Worm (Caenorhabditis elegans) whole organism, young adult: Measurements from ENCODE around the gene ced-6.

Experiments
- B0261.1 ChIP-seq: sonication (generic microtip); optimal IDR thresholded peaks from 2 replicates; lab custom pipeline; 2016; ENCODE audit warnings: mild to moderate bottlenecking, missing genetic modification characterization, moderate library complexity, missing compliant biosample characterization
- F22D6.2 ChIP-seq: sonication (generic microtip); optimal IDR thresholded peaks from 2 replicates; lab custom pipeline; 2016; ENCODE audit warnings: mild to moderate bottlenecking, missing genetic modification characterization, missing compliant biosample characterization
- F37B4.10 ChIP-seq: fragments of 200-800 bp; sonication (Bioruptor generic); IDR thresholded peaks from 2 replicates; pipeline ENCODE4 v1.3.6; 2022; ENCODE audit warnings: missing genetic modification characterization, missing compliant biosample characterization
- F52B5.7 ChIP-seq: sonication (generic microtip); optimal IDR thresholded peaks from 2 replicates; lab custom pipeline; 2016; ENCODE audit warnings: mild to moderate bottlenecking, missing genetic modification characterization, missing compliant biosample characterization
- F55B11.4 ChIP-seq: sonication (generic microtip); optimal IDR thresholded peaks from 2 replicates; lab custom pipeline; 2016; ENCODE audit warnings: missing compliant biosample characterization, missing genetic modification characterization, borderline replicate concordance; ENCODE audit not compliant: insufficient read depth
- K11D2.4 ChIP-seq: fragments of 200-800 bp; sonication (Bioruptor generic); IDR thresholded peaks from 2 replicates; pipeline ENCODE4 v1.3.6; 2022; ENCODE audit warnings: missing genetic modification reagents, missing genetic modification characterization, missing compliant biosample characterization
- K12H6.12 ChIP-seq: fragments of 200-800 bp; sonication (Bioruptor generic); optimal IDR thresholded peaks from 2 replicates; lab custom pipeline; 2018; ENCODE audit warnings: mild to moderate bottlenecking, missing genetic modification characterization, missing compliant biosample characterization
- T26A5.8 ChIP-seq: sonication (generic microtip); optimal IDR thresholded peaks from 2 replicates; lab custom pipeline; 2016; ENCODE audit warnings: missing genetic modification characterization, missing compliant biosample characterization
- Y53G8AR.9 ChIP-seq: fragments of 200-800 bp; sonication (Bioruptor generic); conservative IDR thresholded peaks from 2 replicates; pipeline ENCODE4 v1.3.6; 2022; ENCODE audit warnings: missing genetic modification reagents, missing genetic modification characterization, missing compliant biosample characterization
- Y79H2A.3 ChIP-seq: fragments of 200-800 bp; sonication (Bioruptor generic); conservative IDR thresholded peaks from 2 replicates; pipeline ENCODE4 v1.3.6; 2022; ENCODE audit warnings: missing genetic modification reagents, missing genetic modification characterization, missing compliant biosample characterization
- aptf-2 ChIP-seq: fragments of 200-800 bp; sonication (Bioruptor generic); conservative IDR thresholded peaks from 2 replicates; pipeline ENCODE4 v1.3.6; 2022; ENCODE audit warnings: missing genetic modification reagents, missing genetic modification characterization, missing compliant biosample characterization
- aptf-3 ChIP-seq: fragments of 200-800 bp; sonication (Bioruptor generic); IDR thresholded peaks from 2 replicates; pipeline ENCODE4 v1.3.6; 2022; ENCODE audit warnings: missing genetic modification characterization, missing compliant biosample characterization
- atf-7 ChIP-seq: sonication (generic microtip); optimal IDR thresholded peaks from 2 replicates; lab custom pipeline; 2017; ENCODE audit warnings: mild to moderate bottlenecking, missing genetic modification characterization, missing compliant biosample characterization
- attf-5 ChIP-seq: fragments of 200-800 bp; sonication (Bioruptor generic); optimal IDR thresholded peaks from 2 replicates; lab custom pipeline; 2018; ENCODE audit warnings: mild to moderate bottlenecking, missing genetic modification characterization, missing compliant biosample characterization
- attf-6 ChIP-seq: fragments of 200-800 bp; sonication (Bioruptor generic); IDR thresholded peaks from 2 replicates; pipeline ENCODE4 v1.3.6; 2022; ENCODE audit warnings: missing genetic modification reagents, missing genetic modification characterization, missing compliant biosample characterization
- bed-2 ChIP-seq: fragments of 200-800 bp; sonication (Bioruptor generic); IDR thresholded peaks from 2 replicates; pipeline ENCODE4 v1.3.6; 2022; ENCODE audit warnings: missing genetic modification reagents, missing genetic modification characterization, missing compliant biosample characterization
- ccch-3 ChIP-seq: fragments of 200-800 bp; sonication (Bioruptor generic); optimal IDR thresholded peaks from 2 replicates; lab custom pipeline; 2018; ENCODE audit warnings: mild to moderate bottlenecking, missing genetic modification characterization, missing compliant biosample characterization
- ceh-27 ChIP-seq: fragments of 200-800 bp; sonication (Bioruptor generic); optimal IDR thresholded peaks from 2 replicates; lab custom pipeline; 2018; ENCODE audit warnings: mild to moderate bottlenecking, missing genetic modification characterization, moderate library complexity, missing compliant biosample characterization
- ceh-58 ChIP-seq: fragments of 200-800 bp; sonication (Bioruptor generic); IDR thresholded peaks from 2 replicates; pipeline ENCODE4 v1.3.6; 2022; ENCODE audit warnings: missing genetic modification characterization, missing compliant biosample characterization
- dox-1 ChIP-seq: fragments of 200-800 bp; sonication (Bioruptor generic); IDR thresholded peaks from 2 replicates; pipeline ENCODE4 v1.3.6; 2022; ENCODE audit warnings: missing genetic modification reagents, missing genetic modification characterization, missing compliant biosample characterization
- dpff-1 ChIP-seq: sonication (generic microtip); optimal IDR thresholded peaks from 2 replicates; lab custom pipeline; 2017; ENCODE audit warnings: mild to moderate bottlenecking, missing genetic modification characterization, missing compliant biosample characterization
- efl-1 ChIP-seq: fragments of 150-350 bp; optimal IDR thresholded peaks from 2 replicates; lab custom pipeline; 2014; ENCODE audit warnings: missing biosample characterization, missing genetic modification reagents, missing genetic modification characterization
- egrh-3 ChIP-seq: fragments of 200-800 bp; sonication (Bioruptor generic); IDR thresholded peaks from 2 replicates; pipeline ENCODE4 v1.3.6; 2022; ENCODE audit warnings: missing genetic modification reagents, missing genetic modification characterization, missing compliant biosample characterization
- fkh-3 ChIP-seq: sonication (generic microtip); optimal IDR thresholded peaks from 2 replicates; lab custom pipeline; 2016; ENCODE audit warnings: mild to moderate bottlenecking, missing genetic modification characterization, missing compliant biosample characterization
- hlh-12 ChIP-seq: sonication (generic microtip); optimal IDR thresholded peaks from 2 replicates; lab custom pipeline; 2016; ENCODE audit warnings: missing genetic modification characterization, missing compliant biosample characterization
- hlh-26 ChIP-seq: fragments of 200-800 bp; sonication (Bioruptor generic); conservative IDR thresholded peaks from 2 replicates; pipeline ENCODE4 v1.3.6; 2022; ENCODE audit warnings: missing genetic modification reagents, missing genetic modification characterization, missing compliant biosample characterization
- lin-35 ChIP-seq, 3 experiments: fragments of 150-350 bp in 2 of 3; sonication (generic microtip) in 1 of 3; optimal IDR thresholded peaks; 2 replicates each; lab custom pipeline; 2014 to 2018; ENCODE audit warnings: missing biosample characterization in 3 of 3, missing genetic modification characterization in 3 of 3, missing genetic modification reagents in 3 of 3
- lin-54 ChIP-seq: fragments of 200-800 bp; sonication (Bioruptor generic); optimal IDR thresholded peaks from 2 replicates; lab custom pipeline; 2018; ENCODE audit warnings: mild to moderate bottlenecking, missing genetic modification characterization, missing compliant biosample characterization
- madf-3 ChIP-seq: fragments of 200-800 bp; sonication (Bioruptor generic); IDR thresholded peaks from 2 replicates; pipeline ENCODE4 v1.3.6; 2022; ENCODE audit warnings: missing genetic modification reagents, missing genetic modification characterization, missing compliant biosample characterization
- madf-8 ChIP-seq: fragments of 200-800 bp; sonication (Bioruptor generic); conservative IDR thresholded peaks from 2 replicates; pipeline ENCODE4 v1.3.6; 2022; ENCODE audit warnings: missing genetic modification reagents, missing genetic modification characterization, missing compliant biosample characterization
- mcd-1 ChIP-seq: fragments of 200-800 bp; sonication (Bioruptor generic); IDR thresholded peaks from 2 replicates; pipeline ENCODE4 v1.3.6; 2022; ENCODE audit warnings: missing genetic modification reagents, missing genetic modification characterization, missing compliant biosample characterization
- mes-4 ChIP-seq: sonication (generic microtip); optimal IDR thresholded peaks from 2 replicates; lab custom pipeline; 2016; ENCODE audit warnings: missing genotype, missing genetic modification characterization, missing compliant biosample characterization
- nfya-1 ChIP-seq: sonication (generic microtip); optimal IDR thresholded peaks from 2 replicates; lab custom pipeline; 2017; ENCODE audit warnings: antibody characterized with exemption, missing compliant biosample characterization, missing genetic modification characterization, borderline replicate concordance; ENCODE audit not compliant: insufficient read depth
- nfyb-1 ChIP-seq: fragments of 200-800 bp; sonication (Bioruptor generic); IDR thresholded peaks from 2 replicates; pipeline ENCODE4 v1.3.6; 2022; ENCODE audit warnings: missing genetic modification reagents, missing genetic modification characterization, missing compliant biosample characterization
- nhr-179 ChIP-seq: sonication (generic microtip); optimal IDR thresholded peaks from 2 replicates; lab custom pipeline; 2016; ENCODE audit warnings: mild to moderate bottlenecking, missing genetic modification characterization, missing compliant biosample characterization
- nhr-80 ChIP-seq: sonication (generic microtip); optimal IDR thresholded peaks from 2 replicates; lab custom pipeline; 2016; ENCODE audit warnings: missing genetic modification characterization, missing compliant biosample characterization
- nhr-90 ChIP-seq: sonication (generic microtip); optimal IDR thresholded peaks from 2 replicates; lab custom pipeline; 2016; ENCODE audit warnings: missing genotype, mild to moderate bottlenecking, missing genetic modification characterization, missing compliant biosample characterization
- sdz-38 ChIP-seq: sonication (generic microtip); optimal IDR thresholded peaks from 2 replicates; lab custom pipeline; 2016; ENCODE audit warnings: missing genotype, missing genetic modification characterization, missing compliant biosample characterization
- somi-1 ChIP-seq: fragments of 200-800 bp; sonication (Bioruptor generic); optimal IDR thresholded peaks from 2 replicates; lab custom pipeline; 2018; ENCODE audit warnings: mild to moderate bottlenecking, missing genetic modification characterization, missing compliant biosample characterization
- sptf-2 ChIP-seq: fragments of 200-800 bp; sonication (Bioruptor generic); optimal IDR thresholded peaks from 2 replicates; lab custom pipeline; 2018; ENCODE audit warnings: mild to moderate bottlenecking, missing genetic modification characterization, missing compliant biosample characterization
- tbp1 ChIP-seq: fragments of 200-800 bp; sonication (Bioruptor generic); optimal IDR thresholded peaks from 2 replicates; lab custom pipeline; 2018; ENCODE audit warnings: mild to moderate bottlenecking, missing genetic modification characterization, missing compliant biosample characterization
- tbx-9 ChIP-seq: sonication (generic microtip); optimal IDR thresholded peaks from 2 replicates; lab custom pipeline; 2016; ENCODE audit warnings: borderline replicate concordance, missing genetic modification characterization, inconsistent platforms, missing compliant biosample characterization
- tlf-1 ChIP-seq: fragments of 200-800 bp; sonication (Bioruptor generic); optimal IDR thresholded peaks from 2 replicates; lab custom pipeline; 2018; ENCODE audit warnings: mild to moderate bottlenecking, missing genetic modification characterization, missing compliant biosample characterization
- unc-130 ChIP-seq: sonication (generic microtip); optimal IDR thresholded peaks from 2 replicates; lab custom pipeline; 2016; ENCODE audit warnings: missing genetic modification reagents, missing genetic modification characterization, missing compliant biosample characterization
- zfh-2 ChIP-seq: fragments of 200-800 bp; sonication (Bioruptor generic); conservative IDR thresholded peaks from 2 replicates; pipeline ENCODE4 v1.3.6; 2022; ENCODE audit warnings: missing genetic modification reagents, missing genetic modification characterization, missing compliant biosample characterization
- zim-3 ChIP-seq: sonication (generic microtip); optimal IDR thresholded peaks from 2 replicates; lab custom pipeline; 2017; ENCODE audit warnings: mild to moderate bottlenecking, missing genetic modification characterization, moderate library complexity, missing compliant biosample characterization
- ztf-18 ChIP-seq: sonication (generic microtip); optimal IDR thresholded peaks from 2 replicates; lab custom pipeline; 2016; ENCODE audit warnings: missing genotype, mild to moderate bottlenecking, missing genetic modification characterization, missing compliant biosample characterization

Gene ced-6

ce11 chrIII:5601999-5602398 is 6.4 kb downstream of the ced-6 start (continued):
- TF ChIP-seq attf-5 (GFP tag; lab: Kevin White, UChicago) = peak; percentile 60
- peak; percentile 92 for TF ChIP-seq nhr-90 (tag; lab: Kevin White, UChicago)

- TF ChIP-seq aptf-2 (GFP tag; lab: Robert Waterston, UW) = peak; percentile 45; the same call in 1 of the 2 replicates
- TF ChIP-seq T26A5.8 (tag; lab: Kevin White, UChicago) = no peak
- no peak for TF ChIP-seq sptf-2 (GFP tag; lab: Kevin White, UChicago)
- TF ChIP-seq F55B11.4 (tag; lab: Kevin White, UChicago) = no peak
- no peak for TF ChIP-seq nhr-179 (tag; lab: Kevin White, UChicago)
- peak; percentile 90 for TF ChIP-seq zfh-2 (GFP tag; lab: Robert Waterston, UW)
- TF ChIP-seq dox-1 = peak; percentile 33; the same call in 1 of the 2 replicates
- no peak for TF ChIP-seq fkh-3 (tag; lab: Kevin White, UChicago)
- TF ChIP-seq K12H6.12 (tag; lab: Kevin White, UChicago) = peak; percentile 62
- no peak for TF ChIP-seq attf-6 (GFP tag; lab: Robert Waterston, UW)
- peak; percentile 83 for TF ChIP-seq ceh-27 (GFP tag; lab: Kevin White, UChicago)
- 0 out of 2 replicates have a peak, but pooled peaks have one; percentile 42 for TF ChIP-seq Y53G8AR.9 (GFP tag; lab: Robert Waterston, UW)
- no peak for TF ChIP-seq hlh-12 (tag; lab: Kevin White, UChicago)
- no peak for TF ChIP-seq dpff-1
- no peak for TF ChIP-seq efl-1 (GFP tag; lab: Kevin White, UChicago)
- no peak for TF ChIP-seq tlf-1 (GFP tag; lab: Kevin White, UChicago)
- TF ChIP-seq ccch-3 = no peak
- no peak for TF ChIP-seq madf-8 (GFP tag; lab: Robert Waterston, UW)
- no peak for TF ChIP-seq aptf-3 (GFP tag; lab: Robert Waterston, UW)
- no peak for TF ChIP-seq unc-130 (GFP tag; lab: Kevin White, UChicago)
- TF ChIP-seq sdz-38 (tag; lab: Kevin White, UChicago) = no peak
- no peak for TF ChIP-seq somi-1 (GFP tag; lab: Kevin White, UChicago)
- TF ChIP-seq bed-2 (GFP tag; lab: Robert Waterston, UW) = no peak; the same call in 1 of the 2 replicates
- no peak for TF ChIP-seq zim-3 (tag; lab: Kevin White, UChicago)
- no peak for TF ChIP-seq B0261.1 (tag; lab: Kevin White, UChicago)
- TF ChIP-seq mes-4 = no peak
- peak; percentile 53 for TF ChIP-seq nhr-80 (tag; lab: Kevin White, UChicago)
- TF ChIP-seq ceh-58 = no peak
- TF ChIP-seq Y79H2A.3 (GFP tag; lab: Robert Waterston, UW) = no peak
- no peak for TF ChIP-seq hlh-26 (GFP tag; lab: Robert Waterston, UW)
- 0 out of 2 replicates have a peak, but pooled peaks have one; percentile 51 for TF ChIP-seq madf-3
- TF ChIP-seq nfyb-1 (GFP tag; lab: Robert Waterston, UW) = 0 out of 2 replicates have a peak, but pooled peaks have one; percentile 35
- TF ChIP-seq F22D6.2 (tag; lab: Kevin White, UChicago) = no peak
- TF ChIP-seq tbp1 (GFP tag; lab: Kevin White, UChicago) = peak; percentile 31
- 0 out of 2 replicates have a peak, but pooled peaks have one; percentile 17 for TF ChIP-seq K11D2.4 (GFP tag; lab: Robert Waterston, UW)
- TF ChIP-seq tbx-9 (tag; lab: Kevin White, UChicago) = no peak
- TF ChIP-seq nfya-1 (tag; lab: Kevin White, UChicago) = no peak
- peak; percentile 66 for TF ChIP-seq mcd-1 (GFP tag; lab: Robert Waterston, UW)
- TF ChIP-seq atf-7 (tag; lab: Kevin White, UChicago) = no peak
- TF ChIP-seq ztf-18 (tag; lab: Kevin White, UChicago) = peak; percentile 9
- peak in 1 of 3 experiments; percentile 67 for TF ChIP-seq lin-35 (GFP tag; optimal IDR thresholded peaks at IDR 0.05; lab: Kevin White, UChicago)
- no peak for TF ChIP-seq F52B5.7 (tag; lab: Kevin White, UChicago)
- TF ChIP-seq egrh-3 (GFP tag; lab: Robert Waterston, UW) = no peak
- TF ChIP-seq lin-54 (GFP tag; lab: Kevin White, UChicago) = peak; percentile 60
- peak; percentile 88 for TF ChIP-seq attf-5 (GFP tag; lab: Kevin White, UChicago)
- TF ChIP-seq F37B4.10 (GFP tag; lab: Robert Waterston, UW) = no peak
Measured at ce11 chrIII:5603439-5603986, 7.9 kb downstream of the ced-6 start, which contains the start of gene madf-11. madf-11 (minus strand) TSS chrIII:5603489.
